Fruit fly (Drosophila melanogaster) whole organism, embryonic: ENCODE measurements around the gene GAPsec.

Source experiments
- CG10543 ChIP-seq: fragments of 200-800 bp; sonication (Bioruptor generic); optimal IDR thresholded peaks from 3 replicates; lab custom pipeline; 2017; ENCODE audit warnings: missing biosample characterization, mild to moderate bottlenecking, missing genetic modification characterization, moderate library complexity
- CG12071 ChIP-seq: fragments of 200-800 bp; sonication (Bioruptor generic); optimal IDR thresholded peaks from 3 replicates; lab custom pipeline; 2018; ENCODE audit warnings: missing biosample characterization, mild to moderate bottlenecking, missing genetic modification characterization
- CG12236 ChIP-seq: fragments of 200-800 bp; sonication (Bioruptor generic); optimal IDR thresholded peaks from 2 replicates; lab custom pipeline; 2016; ENCODE audit warnings: missing biosample characterization, missing genetic modification characterization
- CG12659 ChIP-seq: fragments of 200-800 bp; sonication (Bioruptor generic); optimal IDR thresholded peaks from 3 replicates; lab custom pipeline; 2017; ENCODE audit warnings: mild to moderate bottlenecking, missing biosample characterization, missing genetic modification reagents, missing genetic modification characterization
- CG17328 ChIP-seq: fragments of 200-800 bp; sonication (Bioruptor generic); IDR thresholded peaks from 2 replicates; pipeline ENCODE4 v1.3.6; 2022; ENCODE audit warnings: missing biosample characterization, missing genetic modification characterization
- CG17385 ChIP-seq: fragments of 200-800 bp; sonication (Bioruptor generic); optimal IDR thresholded peaks from 3 replicates; lab custom pipeline; 2018; ENCODE audit warnings: missing biosample characterization, mild to moderate bottlenecking, missing genetic modification characterization
- CG1792 ChIP-seq: fragments of 200-800 bp; sonication (Bioruptor generic); optimal IDR thresholded peaks from 2 replicates; lab custom pipeline; 2016; ENCODE audit warnings: missing biosample characterization, missing genetic modification characterization
- CG18011 ChIP-seq: fragments of 200-800 bp; sonication (Bioruptor generic); optimal IDR thresholded peaks from 2 replicates; lab custom pipeline; 2017; ENCODE audit warnings: missing biosample characterization, missing genetic modification characterization, mild to moderate bottlenecking, moderate library complexity, missing genotype
- CG18476 ChIP-seq: fragments of 200-800 bp; sonication (Bioruptor generic); optimal IDR thresholded peaks from 2 replicates; lab custom pipeline; 2016; ENCODE audit warnings: missing biosample characterization, mild to moderate bottlenecking, missing genetic modification characterization
- CG2129 ChIP-seq: fragments of 200-800 bp; sonication (Bioruptor generic); IDR thresholded peaks from 2 replicates; pipeline ENCODE4 v1.3.6; 2022; ENCODE audit warnings: missing biosample characterization, missing genetic modification characterization; ENCODE audit not compliant: partially characterized antibody
- CG2202 ChIP-seq: fragments of 200-800 bp; sonication (Bioruptor generic); optimal IDR thresholded peaks from 2 replicates; lab custom pipeline; 2018; ENCODE audit warnings: missing biosample characterization, mild to moderate bottlenecking, missing genetic modification characterization
- CG2875 ChIP-seq: fragments of 200-800 bp; sonication (Bioruptor generic); optimal IDR thresholded peaks from 2 replicates; lab custom pipeline; 2017; ENCODE audit warnings: missing biosample characterization, mild to moderate bottlenecking, missing genetic modification characterization, missing genetic modification reagents
- CG31365 ChIP-seq: fragments of 200-800 bp; sonication (Bioruptor generic); optimal IDR thresholded peaks from 2 replicates; lab custom pipeline; 2018; ENCODE audit warnings: missing biosample characterization, mild to moderate bottlenecking, missing genetic modification characterization
- CG5953 ChIP-seq: fragments of 200-800 bp; sonication (Bioruptor generic); IDR thresholded peaks from 2 replicates; pipeline ENCODE4 v1.3.6; 2022; ENCODE audit warnings: missing biosample characterization, missing genetic modification characterization
- CG6689 ChIP-seq: fragments of 200-800 bp; sonication (Bioruptor generic); IDR thresholded peaks from 2 replicates; pipeline ENCODE4 v1.3.6; 2022; ENCODE audit warnings: missing biosample characterization, missing genetic modification characterization
- CG6791 ChIP-seq: fragments of 200-800 bp; sonication (Bioruptor generic); IDR thresholded peaks from 3 replicates; pipeline ENCODE4 v1.3.6; 2022; ENCODE audit warnings: missing biosample characterization, missing genetic modification characterization; ENCODE audit not compliant: partially characterized antibody
- CG7839 ChIP-seq: fragments of 200-800 bp; sonication (Bioruptor generic); optimal IDR thresholded peaks from 3 replicates; lab custom pipeline; 2018; ENCODE audit warnings: missing biosample characterization, mild to moderate bottlenecking, missing genetic modification characterization, moderate library complexity
- CG8089 ChIP-seq: fragments of 200-800 bp; sonication (Bioruptor generic); optimal IDR thresholded peaks from 3 replicates; lab custom pipeline; 2016; ENCODE audit warnings: missing biosample characterization, missing genetic modification characterization
- CrebB ChIP-seq: fragments of 200-800 bp; sonication (Bioruptor generic); optimal IDR thresholded peaks from 3 replicates; lab custom pipeline; 2018; ENCODE audit warnings: missing biosample characterization, mild to moderate bottlenecking, missing genetic modification characterization
- Dek ChIP-seq: fragments of 200-800 bp; sonication (Bioruptor generic); optimal IDR thresholded peaks from 3 replicates; lab custom pipeline; 2019; ENCODE audit warnings: missing biosample characterization, mild to moderate bottlenecking, missing genetic modification characterization, moderate library complexity
- E2f1 ChIP-seq: fragments of 200-800 bp; sonication (Bioruptor generic); IDR thresholded peaks from 2 replicates; pipeline ENCODE4 v1.3.6; 2022; ENCODE audit warnings: missing biosample characterization, missing genetic modification characterization
- Elba2 ChIP-seq: fragments of 200-800 bp; sonication (Bioruptor generic); optimal IDR thresholded peaks from 3 replicates; lab custom pipeline; 2016; ENCODE audit warnings: missing biosample characterization, missing genetic modification characterization
- HLH3B ChIP-seq: fragments of 200-800 bp; sonication (Bioruptor generic); IDR thresholded peaks from 2 replicates; pipeline ENCODE4 v1.3.6; 2022; ENCODE audit warnings: missing biosample characterization, missing genetic modification characterization
- Hr39 ChIP-seq: fragments of >200 bp; optimal IDR thresholded peaks from 2 replicates; lab custom pipeline; 2017
- Nf-YB ChIP-seq: fragments of 200-800 bp; sonication (Bioruptor generic); optimal IDR thresholded peaks from 3 replicates; lab custom pipeline; 2019; ENCODE audit warnings: missing biosample characterization, mild to moderate bottlenecking, missing genetic modification characterization, moderate library complexity
- Nf-YC ChIP-seq: fragments of 200-800 bp; optimal IDR thresholded peaks from 3 replicates; lab custom pipeline; 2019; ENCODE audit warnings: missing biosample characterization, mild to moderate bottlenecking, missing genetic modification characterization, moderate library complexity
- caup ChIP-seq: fragments of 200-800 bp; sonication (Bioruptor generic); optimal IDR thresholded peaks from 3 replicates; lab custom pipeline; 2017; ENCODE audit warnings: missing biosample characterization, mild to moderate bottlenecking, missing genetic modification characterization, moderate library complexity; ENCODE audit not compliant: severe bottlenecking
- da ChIP-seq: fragments of 200-800 bp; sonication (Bioruptor generic); optimal IDR thresholded peaks from 2 replicates; lab custom pipeline; 2016; ENCODE audit warnings: missing biosample characterization, missing genetic modification characterization
- dati ChIP-seq: fragments of 200-800 bp; sonication (Bioruptor generic); IDR thresholded peaks from 2 replicates; pipeline ENCODE4 v1.3.6; 2022; ENCODE audit warnings: missing biosample characterization, missing genetic modification characterization
- fd64A ChIP-seq: fragments of 200-800 bp; sonication (Bioruptor generic); optimal IDR thresholded peaks from 3 replicates; lab custom pipeline; 2018; ENCODE audit warnings: missing biosample characterization, mild to moderate bottlenecking, missing genetic modification characterization
- ftz-f1 ChIP-seq: fragments of 200-800 bp; sonication (Bioruptor generic); optimal IDR thresholded peaks from 2 replicates; lab custom pipeline; 2016; ENCODE audit warnings: missing biosample characterization, missing genetic modification characterization
- gcm ChIP-seq: fragments of 200-800 bp; sonication (Bioruptor generic); optimal IDR thresholded peaks from 2 replicates; lab custom pipeline; 2019; ENCODE audit warnings: missing biosample characterization, mild to moderate bottlenecking, missing genetic modification characterization, moderate library complexity
- hb ChIP-seq: fragments of 200-800 bp; sonication (Bioruptor generic); IDR thresholded peaks from 3 replicates; pipeline ENCODE4 v1.3.6; 2022; ENCODE audit warnings: missing biosample characterization, missing genetic modification characterization; ENCODE audit not compliant: partially characterized antibody
- jigr1 ChIP-seq: fragments of 200-800 bp; sonication (Bioruptor generic); IDR thresholded peaks from 3 replicates; pipeline ENCODE4 v1.3.6; 2022; ENCODE audit warnings: missing biosample characterization, missing genetic modification characterization
- kah ChIP-seq: fragments of 200-800 bp; sonication (Bioruptor generic); optimal IDR thresholded peaks from 2 replicates; lab custom pipeline; 2018; ENCODE audit warnings: missing biosample characterization, mild to moderate bottlenecking, missing genetic modification characterization
- knrl ChIP-seq: fragments of 200-800 bp; sonication (Bioruptor generic); IDR thresholded peaks from 3 replicates; pipeline ENCODE4 v1.3.6; 2022; ENCODE audit warnings: missing biosample characterization, missing genetic modification characterization; ENCODE audit not compliant: partially characterized antibody
- lab ChIP-seq: fragments of 200-800 bp; sonication (Bioruptor generic); optimal IDR thresholded peaks from 3 replicates; lab custom pipeline; 2017; ENCODE audit warnings: missing biosample characterization, missing genetic modification characterization, mild to moderate bottlenecking, moderate library complexity, missing genetic modification reagents
- lmd ChIP-seq: fragments of 200-800 bp; sonication (Bioruptor generic); IDR thresholded peaks from 2 replicates; pipeline ENCODE4 v1.3.6; 2022; ENCODE audit warnings: missing biosample characterization, missing genetic modification characterization
- nau ChIP-seq: fragments of 200-800 bp; sonication (Bioruptor generic); optimal IDR thresholded peaks from 3 replicates; lab custom pipeline; 2017; ENCODE audit warnings: missing biosample characterization, mild to moderate bottlenecking, missing genetic modification characterization, missing genetic modification reagents
- pfk ChIP-seq: fragments of 200-800 bp; sonication (Bioruptor generic); optimal IDR thresholded peaks from 2 replicates; lab custom pipeline; 2018; ENCODE audit warnings: missing biosample characterization, mild to moderate bottlenecking, missing genetic modification characterization, moderate library complexity
- pum ChIP-seq: fragments of 200-800 bp; sonication (Bioruptor generic); optimal IDR thresholded peaks from 2 replicates; lab custom pipeline; 2016; ENCODE audit warnings: missing biosample characterization, missing genetic modification characterization
- ranshi ChIP-seq: fragments of 200-800 bp; sonication (Bioruptor generic); IDR thresholded peaks from 2 replicates; pipeline ENCODE4 v1.3.6; 2022; ENCODE audit warnings: missing biosample characterization, missing genetic modification characterization
- run ChIP-seq: fragments of 200-800 bp; sonication (Bioruptor generic); optimal IDR thresholded peaks from 3 replicates; lab custom pipeline; 2018; ENCODE audit warnings: missing biosample characterization, mild to moderate bottlenecking, missing genetic modification characterization
- scrt ChIP-seq: fragments of 200-800 bp; sonication (Bioruptor generic); optimal IDR thresholded peaks from 2 replicates; lab custom pipeline; 2018; ENCODE audit warnings: missing biosample characterization, mild to moderate bottlenecking, missing genetic modification characterization, moderate library complexity
- sens ChIP-seq: fragments of 200-800 bp; sonication (Bioruptor generic); peaks from one replicate; lab custom pipeline; 2016; ENCODE audit warnings: missing biosample characterization, missing genetic modification characterization
- tna ChIP-seq: fragments of 200-800 bp; sonication (Bioruptor generic); IDR thresholded peaks from 2 replicates; pipeline ENCODE4 v1.3.6; 2022; ENCODE audit warnings: missing biosample characterization, missing genetic modification characterization; ENCODE audit not compliant: partially characterized antibody
- wdn ChIP-seq: fragments of 200-800 bp; sonication (Bioruptor generic); IDR thresholded peaks from 2 replicates; pipeline ENCODE4 v1.3.6; 2022; ENCODE audit warnings: missing biosample characterization, missing genetic modification characterization
- wor ChIP-seq: fragments of 200-800 bp; sonication (Bioruptor generic); IDR thresholded peaks from 2 replicates; pipeline ENCODE4 v1.3.6; 2022; ENCODE audit warnings: missing biosample characterization, missing genetic modification characterization

The GAPsec gene

DNA sequence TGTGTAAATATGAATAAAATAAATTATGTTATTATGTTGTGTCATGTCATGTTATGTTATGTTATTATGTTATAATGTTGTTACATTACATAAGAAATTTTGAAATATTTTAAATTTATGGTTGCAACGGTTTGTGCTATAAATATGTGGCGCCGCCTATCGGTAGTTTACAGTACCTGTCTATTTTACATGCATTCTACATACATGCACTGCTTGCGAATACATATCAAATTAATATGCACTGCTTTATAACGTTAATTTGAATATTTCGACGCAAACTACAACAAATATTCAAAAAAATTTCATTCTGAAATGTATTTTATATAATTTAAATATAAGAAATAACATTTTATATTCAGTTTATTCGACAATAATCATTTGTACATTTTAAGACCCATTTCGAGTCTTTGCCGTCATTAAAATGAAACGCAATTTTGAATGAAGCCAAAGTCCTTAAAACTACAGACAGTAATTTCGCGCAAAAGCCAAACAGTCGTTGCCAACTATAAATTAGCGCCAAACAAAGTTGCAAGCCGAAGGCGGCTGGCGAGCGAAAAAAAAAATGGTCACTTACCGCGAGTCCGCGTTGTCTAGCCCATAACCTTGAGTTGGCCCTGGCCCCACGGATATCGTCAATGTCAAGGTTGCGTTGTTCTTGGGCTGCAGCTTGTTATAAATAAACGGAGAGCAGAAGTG, 28.3 kb upstream of the GAPsec start (continued):
- no peak for TF ChIP-seq dati
- no peak for TF ChIP-seq kah (GFP tag; lab: Kevin White, UChicago)
- no peak for TF ChIP-seq tna (GFP tag; lab: Robert Waterston, UW)
- no peak; the same call in 1 of the 2 replicates for TF ChIP-seq E2f1 (GFP tag; lab: Robert Waterston, UW)

DNA sequence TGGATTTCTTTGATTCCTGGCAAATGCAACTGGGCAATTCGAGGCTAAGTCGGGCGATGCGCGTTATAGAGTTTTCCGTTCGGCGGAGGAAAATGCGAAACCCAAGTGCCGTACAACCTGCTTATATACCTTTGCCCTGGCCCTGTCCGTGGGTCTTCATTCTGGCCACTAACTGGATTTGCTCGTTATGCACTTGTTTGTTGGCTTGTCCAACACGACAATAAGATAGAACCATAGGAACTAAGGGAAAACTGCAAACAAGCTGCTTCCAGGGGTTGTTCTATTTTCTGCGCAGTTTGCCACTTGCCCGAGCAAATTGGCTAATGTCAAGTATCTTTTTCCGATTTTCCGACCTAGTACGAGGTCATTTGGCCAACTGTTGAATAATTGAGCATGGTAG, 25.1 kb upstream of the GAPsec start, which contains the start of gene Arr2:
Arr2 (minus strand) TSS at position 101 of the 400 bp plus-strand sequence.
- TF ChIP-seq ranshi (GFP tag; lab: Robert Waterston, UW) = no peak
- no peak for TF ChIP-seq CG1792 (GFP tag; lab: Kevin White, UChicago)
- no peak for TF ChIP-seq caup (GFP tag; lab: Kevin White, UChicago)
- TF ChIP-seq CG2875 (GFP tag; lab: Kevin White, UChicago) = no peak
- no peak for TF ChIP-seq CG5953 (GFP tag; lab: Robert Waterston, UW)
- TF ChIP-seq lab (GFP tag; lab: Kevin White, UChicago) = no peak
- TF ChIP-seq Dek = no peak
- no peak for TF ChIP-seq hb (GFP tag; lab: Robert Waterston, UW)
- TF ChIP-seq CG17328 = no peak
- TF ChIP-seq knrl = no peak
- TF ChIP-seq CG8089 (GFP tag; lab: Kevin White, UChicago) = no peak
- TF ChIP-seq CG6791 (GFP tag; lab: Robert Waterston, UW) = no peak
- TF ChIP-seq CG10543 (GFP tag; lab: Kevin White, UChicago) = no peak
- TF ChIP-seq CG2129 (GFP tag; lab: Robert Waterston, UW) = no peak
- no peak for TF ChIP-seq jigr1 (GFP tag; lab: Robert Waterston, UW)
- no peak for TF ChIP-seq run (tag; lab: Kevin White, UChicago)
- TF ChIP-seq Elba2 (GFP tag; lab: Kevin White, UChicago) = no peak
- no peak for TF ChIP-seq Hr39 (lab: Kevin White, UChicago)

DNA sequence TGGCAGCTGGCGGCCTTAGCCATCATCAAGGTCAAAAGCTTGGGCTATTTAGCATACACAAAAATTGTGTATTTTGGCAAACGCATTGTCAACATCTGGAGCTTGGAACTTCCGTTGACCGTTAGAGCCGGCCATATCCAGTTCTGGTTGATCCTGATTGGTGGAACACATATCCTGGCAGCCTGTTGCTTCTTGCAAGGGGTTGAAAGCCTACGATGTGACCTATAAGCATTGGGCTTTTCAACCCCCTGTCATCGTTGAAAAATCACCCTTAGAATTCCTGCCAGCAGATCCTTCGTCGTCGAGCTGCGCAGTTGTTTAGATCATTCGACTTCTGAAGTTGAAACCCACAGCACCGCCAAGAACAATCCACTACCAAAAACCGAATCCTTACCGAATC, 23.1 kb upstream of the GAPsec start, which contains the start of the genes CG13305 and Pex7:
CG13305 (minus strand) TSS at position 2 of the 400 bp plus-strand sequence.
Pex7 (plus strand) TSS at position 325 of the 400 bp plus-strand sequence.
- TF ChIP-seq wor (GFP tag; lab: Robert Waterston, UW) (no peak), da (GFP tag; lab: Kevin White, UChicago) (no peak), Nf-YC (tag; lab: Kevin White, UChicago) (peak; percentile 93), wdn (GFP tag; lab: Robert Waterston, UW) (no peak), Nf-YB (peak; percentile 93), CG6689 (GFP tag; lab: Robert Waterston, UW) (no peak), lmd (no peak), CG12659 (no peak), nau (GFP tag; lab: Kevin White, UChicago) (no peak), CrebB (tag; lab: Kevin White, UChicago) (no peak), sens (no peak), CG31365 (tag; lab: Kevin White, UChicago) (no peak), gcm (GFP tag; lab: Kevin White, UChicago) (no peak), pum (GFP tag; lab: Kevin White, UChicago) (no peak), CG7839 (tag; lab: Kevin White, UChicago) (no peak), HLH3B (GFP tag; lab: Robert Waterston, UW) (no peak), CG2202 (no peak), ftz-f1 (no peak), scrt (GFP tag; lab: Kevin White, UChicago) (peak; percentile 91), pfk (GFP tag; lab: Kevin White, UChicago) (no peak), CG12236 (GFP tag; lab: Kevin White, UChicago) (no peak), CG17385 (GFP tag; lab: Kevin White, UChicago) (no peak), CG12071 (GFP tag; lab: Kevin White, UChicago) (no peak), CG18011 (GFP tag; lab: Kevin White, UChicago) (no peak), CG18476 (GFP tag; lab: Kevin White, UChicago) (no peak), fd64A (no peak)
